Worm (Caenorhabditis elegans): ENCODE measurements around the gene F58A4.2.

The F58A4.2 gene

DNA sequence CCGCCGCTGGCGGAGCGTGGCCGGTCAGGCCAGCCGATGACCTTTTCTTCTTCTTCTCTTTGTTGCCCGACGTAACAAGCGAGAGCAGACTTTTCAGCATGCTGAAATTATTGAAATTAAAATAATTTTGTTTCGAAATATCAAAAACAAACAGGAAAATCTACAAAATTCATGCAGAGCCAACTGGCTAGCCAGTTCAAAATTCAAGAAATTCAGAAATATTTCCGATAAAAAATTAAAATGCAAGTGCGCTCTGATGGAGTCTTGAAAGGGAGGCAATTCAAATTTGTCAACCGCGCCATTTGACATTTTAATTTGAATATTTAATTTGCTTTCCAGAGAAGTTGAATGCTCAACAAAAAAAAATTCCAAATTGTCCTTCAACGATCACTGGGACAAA lies at the start of gene F58A4.2:
TSS of gene F58A4.2 (minus strand) at position 101 of the 400 bp plus-strand sequence.
- TF ChIP-seq med-1 (GFP tag; optimal IDR thresholded peaks at IDR 0.05; ENCODE audit: insufficient read depth) (no peak), ztf-29 (GFP tag; IDR thresholded peaks at IDR 0.05) (no peak), klf-2 (GFP tag; conservative IDR thresholded peaks at IDR 0.05) (no peak), ztf-23 (GFP tag; IDR thresholded peaks at IDR 0.05) (no peak), tab-1 (GFP tag; IDR thresholded peaks at IDR 0.05) (no peak), ref-1 (GFP tag; conservative IDR thresholded peaks at IDR 0.05) (no peak), cog-1 (tag; optimal IDR thresholded peaks at IDR 0.05) (no peak), flt-1 (GFP tag; IDR thresholded peaks at IDR 0.05) (no peak), T22C8.4 (GFP tag; IDR thresholded peaks at IDR 0.05) (no peak)

DNA sequence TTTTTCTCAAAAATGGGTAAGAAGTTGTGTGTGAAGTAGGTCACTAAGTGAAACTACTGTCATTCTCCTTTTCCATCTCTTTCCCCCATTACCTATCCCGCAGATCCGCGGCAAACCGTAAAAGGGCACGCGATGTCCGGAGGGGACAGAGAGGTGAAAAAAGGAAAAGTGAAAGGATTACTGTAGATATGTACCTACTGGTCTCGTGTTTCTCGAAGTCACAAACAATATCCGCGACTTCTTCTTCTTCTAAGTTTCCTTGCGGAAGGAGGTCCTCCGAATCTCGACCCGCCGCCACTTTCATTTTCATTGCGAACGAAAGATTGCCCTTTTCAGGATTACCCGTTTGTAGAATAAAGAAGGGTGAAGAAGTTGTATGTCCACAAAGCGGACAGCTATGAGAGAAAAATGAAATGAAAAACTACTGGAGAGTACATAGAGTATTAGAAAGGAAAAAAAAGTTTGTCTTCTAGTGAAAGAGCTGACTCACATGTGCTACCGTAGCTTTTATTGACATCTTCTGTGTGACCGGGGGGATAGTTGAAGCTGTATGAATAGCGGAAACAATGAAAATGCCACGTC lies 46.0 kb upstream of the F58A4.2 start:
- TF ChIP-seq med-1 (GFP tag; optimal IDR thresholded peaks at IDR 0.05; ENCODE audit: insufficient read depth), result no peak

DNA sequence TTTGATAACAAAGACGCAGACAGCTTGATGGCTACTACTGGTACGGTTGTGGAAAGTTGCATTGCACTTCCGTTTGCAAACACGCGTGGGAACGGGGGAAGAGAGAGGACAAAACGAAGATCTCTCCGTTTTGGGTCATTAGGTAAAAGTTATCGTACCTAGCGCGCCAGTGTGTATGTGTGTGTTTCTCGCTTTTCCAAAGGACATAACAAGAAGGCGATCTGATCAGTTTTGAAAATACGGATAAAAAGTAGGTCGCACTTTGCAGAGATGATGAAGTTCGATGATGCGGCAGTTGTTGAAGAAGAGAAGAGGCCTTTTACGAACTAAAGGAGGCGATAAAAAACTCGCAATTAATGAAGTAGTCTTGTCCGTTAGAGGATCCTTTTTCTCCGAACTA lies 44.6 kb upstream of the F58A4.2 start:
- TF ChIP-seq ztf-23 (GFP tag; IDR thresholded peaks at IDR 0.05) (no peak), tab-1 (GFP tag; IDR thresholded peaks at IDR 0.05) (no peak), cog-1 (tag; optimal IDR thresholded peaks at IDR 0.05) (no peak), klf-2 (GFP tag; conservative IDR thresholded peaks at IDR 0.05) (no peak), flt-1 (GFP tag; IDR thresholded peaks at IDR 0.05) (no peak), ref-1 (GFP tag; conservative IDR thresholded peaks at IDR 0.05) (no peak), ztf-29 (GFP tag; IDR thresholded peaks at IDR 0.05) (no peak), med-1 (GFP tag; optimal IDR thresholded peaks at IDR 0.05; ENCODE audit: insufficient read depth) (no peak), T22C8.4 (GFP tag; IDR thresholded peaks at IDR 0.05) (no peak)

DNA sequence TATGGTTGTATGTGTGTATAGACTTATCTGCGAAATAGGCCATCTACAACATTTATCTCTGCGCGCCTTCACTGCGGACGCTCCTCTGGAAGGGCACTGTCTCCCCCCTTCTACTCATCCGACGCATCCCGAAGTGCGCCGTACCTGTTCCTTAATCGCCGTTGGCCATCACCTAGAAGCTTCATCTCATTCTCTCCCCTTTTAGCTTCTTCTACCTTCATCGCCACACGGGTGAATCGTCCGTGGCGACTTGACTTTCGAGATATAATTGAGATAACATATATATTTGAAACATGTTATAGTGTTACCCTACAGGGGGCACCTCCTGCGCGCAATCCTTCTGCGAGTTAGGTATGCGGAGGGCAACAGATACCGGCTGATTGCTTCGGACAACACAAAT lies 41.6 kb upstream of the F58A4.2 start:
- TF ChIP-seq ztf-23 (GFP tag; IDR thresholded peaks at IDR 0.05) (no peak), ref-1 (GFP tag; conservative IDR thresholded peaks at IDR 0.05) (no peak), T22C8.4 (GFP tag; IDR thresholded peaks at IDR 0.05) (no peak), flt-1 (GFP tag; IDR thresholded peaks at IDR 0.05) (no peak)

DNA sequence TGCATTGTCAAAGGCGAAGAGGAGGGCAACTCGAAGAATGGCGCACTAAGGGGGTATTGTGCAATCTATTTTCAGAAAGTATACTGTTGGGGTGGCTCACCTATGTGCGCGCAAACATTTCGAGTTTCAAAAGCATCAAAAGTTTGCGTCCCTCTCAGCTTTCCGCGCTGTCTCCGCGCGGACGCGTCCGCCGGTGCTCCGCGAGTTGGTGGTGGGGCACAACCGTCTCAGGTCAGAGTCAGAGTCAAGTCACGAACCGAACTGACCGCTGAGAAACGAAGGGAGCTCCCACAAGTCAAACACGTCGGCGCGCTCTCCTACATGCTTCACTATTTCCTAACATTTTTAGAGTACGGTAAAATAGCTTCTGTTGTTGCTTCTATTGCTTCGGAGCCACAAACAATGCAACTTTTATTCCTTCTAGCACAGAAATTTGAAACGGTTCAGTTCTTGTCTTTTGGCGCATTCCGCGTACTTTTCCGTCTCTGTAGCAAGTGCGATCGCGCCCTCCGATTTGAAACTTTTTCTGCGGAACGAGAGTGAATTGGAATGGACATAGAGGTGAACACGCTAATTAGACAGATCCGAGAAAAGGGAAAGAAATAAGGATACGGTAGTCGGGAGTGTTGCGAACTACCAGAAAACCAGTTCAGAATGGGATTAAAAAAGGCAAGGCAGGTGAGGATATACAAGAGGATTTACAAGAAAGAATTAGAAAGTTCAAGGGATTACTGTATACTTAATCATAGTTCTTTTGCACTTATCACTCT lies 38.9 kb upstream of the F58A4.2 start:
- TF ChIP-seq T22C8.4 (GFP tag; IDR thresholded peaks at IDR 0.05) (no peak), klf-2 (GFP tag; conservative IDR thresholded peaks at IDR 0.05) (no peak), ztf-29 (GFP tag; IDR thresholded peaks at IDR 0.05) (no peak), ref-1 (GFP tag; conservative IDR thresholded peaks at IDR 0.05) (no peak), med-1 (GFP tag; optimal IDR thresholded peaks at IDR 0.05; ENCODE audit: insufficient read depth) (no peak), tab-1 (GFP tag; IDR thresholded peaks at IDR 0.05) (no peak), cog-1 (tag; optimal IDR thresholded peaks at IDR 0.05) (no peak), flt-1 (GFP tag; IDR thresholded peaks at IDR 0.05) (no peak), ztf-23 (GFP tag; IDR thresholded peaks at IDR 0.05) (no peak)

ce11 chrIII:9638159-9638754 lies 37.7 kb upstream of the F58A4.2 start:
- no peak for TF ChIP-seq klf-2 (GFP tag; conservative IDR thresholded peaks at IDR 0.05)
- no peak for TF ChIP-seq tab-1 (GFP tag; IDR thresholded peaks at IDR 0.05)
- no peak for TF ChIP-seq ref-1 (GFP tag; conservative IDR thresholded peaks at IDR 0.05)
- TF ChIP-seq T22C8.4 (GFP tag; IDR thresholded peaks at IDR 0.05), result no peak
- no peak for TF ChIP-seq ztf-23 (GFP tag; IDR thresholded peaks at IDR 0.05)
- TF ChIP-seq ztf-29 (GFP tag; IDR thresholded peaks at IDR 0.05), result no peak
- no peak for TF ChIP-seq med-1 (GFP tag; optimal IDR thresholded peaks at IDR 0.05; ENCODE audit: insufficient read depth)
- TF ChIP-seq cog-1 (tag; optimal IDR thresholded peaks at IDR 0.05), result no peak
- no peak for TF ChIP-seq flt-1 (GFP tag; IDR thresholded peaks at IDR 0.05)

- TF ChIP-seq klf-2 (GFP tag; conservative IDR thresholded peaks at IDR 0.05) (no peak), flt-1 (GFP tag; IDR thresholded peaks at IDR 0.05) (no peak), med-1 (GFP tag; optimal IDR thresholded peaks at IDR 0.05; ENCODE audit: insufficient read depth) (no peak), ref-1 (GFP tag; conservative IDR thresholded peaks at IDR 0.05) (no peak), ztf-29 (GFP tag; IDR thresholded peaks at IDR 0.05) (no peak), tab-1 (GFP tag; IDR thresholded peaks at IDR 0.05) (no peak), cog-1 (tag; optimal IDR thresholded peaks at IDR 0.05) (no peak), ztf-23 (GFP tag; IDR thresholded peaks at IDR 0.05) (no peak), T22C8.4 (GFP tag; IDR thresholded peaks at IDR 0.05) (no peak)
These were observed 36.5 kb upstream of the F58A4.2 start, which contains the start of gene gei-13 for ce11 chrIII:9637016-9637415. Gene gei-13 (minus strand): TSS chrIII:9637116.

DNA sequence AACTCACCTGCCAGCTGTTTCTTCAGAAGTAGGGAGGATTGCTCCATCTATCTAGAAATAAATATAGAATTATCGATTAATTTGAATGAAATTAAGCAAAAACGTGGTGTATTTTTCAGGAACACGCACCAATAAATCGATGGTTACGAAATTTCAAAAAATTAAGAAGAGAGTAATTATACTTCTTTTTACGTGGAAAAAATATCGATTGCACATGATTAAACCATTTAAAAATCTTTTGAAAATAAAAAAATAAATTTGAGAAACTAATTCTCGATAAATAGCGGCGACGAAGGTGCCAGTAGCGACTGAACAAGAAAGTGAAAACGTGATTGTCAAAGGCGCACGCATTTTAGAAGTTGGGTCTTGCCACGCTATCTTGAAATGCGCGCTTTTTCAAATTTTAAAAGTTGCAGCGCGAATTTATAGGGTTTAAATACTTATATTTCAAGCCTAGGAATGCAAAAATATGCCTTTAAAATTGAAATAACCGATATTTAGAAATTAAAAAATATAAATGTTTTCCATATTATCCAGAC lies 30.6 kb upstream of the F58A4.2 start, which contains the start of gene ubc-7:
TSS of gene ubc-7 (minus strand) at position 51 of the 539 bp plus-strand sequence.
- peak; percentile 55 for TF ChIP-seq cog-1 (tag; optimal IDR thresholded peaks at IDR 0.05)
- TF ChIP-seq T22C8.4 (GFP tag; IDR thresholded peaks at IDR 0.05), result peak; percentile 13; the same call in 1 of the 2 replicates
- TF ChIP-seq ztf-29 (GFP tag; IDR thresholded peaks at IDR 0.05), result no peak
- TF ChIP-seq klf-2 (GFP tag; conservative IDR thresholded peaks at IDR 0.05), result no peak
- TF ChIP-seq ref-1 (GFP tag; conservative IDR thresholded peaks at IDR 0.05), result no peak
- no peak for TF ChIP-seq med-1 (GFP tag; optimal IDR thresholded peaks at IDR 0.05; ENCODE audit: insufficient read depth)
- TF ChIP-seq tab-1 (GFP tag; IDR thresholded peaks at IDR 0.05), result no peak
- 0 out of 2 replicates have a peak, but pooled peaks have one; percentile 13 for TF ChIP-seq ztf-23 (GFP tag; IDR thresholded peaks at IDR 0.05)

DNA sequence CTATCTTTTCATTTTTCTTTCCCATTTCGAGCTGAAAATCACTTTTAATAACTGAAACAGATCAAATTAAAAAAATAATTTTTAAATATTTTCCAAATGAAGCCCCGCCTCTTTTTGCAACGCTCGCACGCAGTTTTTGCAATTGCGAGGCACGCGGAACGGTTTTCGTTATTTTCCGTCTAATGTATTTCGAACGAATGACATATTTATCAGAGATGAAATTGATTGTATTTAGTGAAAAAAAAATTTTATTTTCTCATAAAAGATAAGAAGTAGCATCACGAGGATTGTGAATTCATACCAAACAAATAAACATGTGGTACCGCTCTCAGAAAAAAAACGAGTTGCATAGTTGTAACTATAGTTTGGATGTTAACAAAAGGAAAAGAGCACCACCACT lies 29.3 kb upstream of the F58A4.2 start, which contains the start of gene rpac-19:
TSS of gene rpac-19 (minus strand) at position 31 of the 400 bp plus-strand sequence.
- TF ChIP-seq flt-1 (GFP tag; IDR thresholded peaks at IDR 0.05) (peak; percentile 82), ztf-29 (GFP tag; IDR thresholded peaks at IDR 0.05) (0 out of 2 replicates have a peak, but pooled peaks have one; percentile 52), ztf-23 (GFP tag; IDR thresholded peaks at IDR 0.05) (peak; percentile 74), med-1 (GFP tag; optimal IDR thresholded peaks at IDR 0.05; ENCODE audit: insufficient read depth) (peak; percentile 71), ref-1 (GFP tag; conservative IDR thresholded peaks at IDR 0.05) (no peak), T22C8.4 (GFP tag; IDR thresholded peaks at IDR 0.05) (no peak), tab-1 (GFP tag; IDR thresholded peaks at IDR 0.05) (peak; percentile 67; the same call in 1 of the 2 replicates), klf-2 (GFP tag; conservative IDR thresholded peaks at IDR 0.05) (0 out of 2 replicates have a peak, but pooled peaks have one; percentile 26)
